Fruit fly (Drosophila melanogaster) whole organism, embryonic: Measurements from ENCODE around the gene w.

Experiments
- Ada2b ChIP-seq: fragments of 200-800 bp; sonication (Bioruptor generic); IDR thresholded peaks from 2 replicates; pipeline ENCODE4 v1.3.6; 2022; ENCODE audit warnings: missing biosample characterization, missing genetic modification characterization
- Atf3 ChIP-seq: fragments of 200-800 bp; sonication (Bioruptor generic); optimal IDR thresholded peaks from 3 replicates; lab custom pipeline; 2016; ENCODE audit warnings: missing biosample characterization, missing genetic modification characterization
- Bteb2 ChIP-seq: fragments of 200-800 bp; sonication (Bioruptor generic); optimal IDR thresholded peaks from 2 replicates; lab custom pipeline; 2016; ENCODE audit warnings: missing biosample characterization, missing genetic modification characterization
- CG11723 ChIP-seq: fragments of 200-800 bp; sonication (Bioruptor generic); optimal IDR thresholded peaks from 2 replicates; lab custom pipeline; 2017; ENCODE audit warnings: missing biosample characterization, mild to moderate bottlenecking, missing genetic modification characterization
- CG1233 ChIP-seq: fragments of 200-800 bp; sonication (Bioruptor generic); optimal IDR thresholded peaks from 4 replicates; lab custom pipeline; 2018; ENCODE audit warnings: missing biosample characterization, mild to moderate bottlenecking, missing genetic modification characterization
- CG13424 ChIP-seq: fragments of 200-800 bp; sonication (Bioruptor generic); optimal IDR thresholded peaks from 2 replicates; lab custom pipeline; 2019; ENCODE audit warnings: missing biosample characterization, mild to moderate bottlenecking, missing genetic modification characterization, moderate library complexity
- CG14441 ChIP-seq: fragments of 200-800 bp; sonication (Bioruptor generic); IDR thresholded peaks from 2 replicates; pipeline ENCODE4 v1.3.6; 2022; ENCODE audit warnings: missing biosample characterization, missing genetic modification characterization
- CG14667 ChIP-seq: fragments of 200-800 bp; sonication (Bioruptor generic); IDR thresholded peaks from 2 replicates; pipeline ENCODE4 v1.3.6; 2022; ENCODE audit warnings: missing biosample characterization, missing genetic modification characterization
- CG15269 ChIP-seq: fragments of 200-800 bp; sonication (Bioruptor generic); optimal IDR thresholded peaks from 2 replicates; lab custom pipeline; 2018; ENCODE audit warnings: missing biosample characterization, mild to moderate bottlenecking, missing genetic modification characterization, moderate library complexity
- CG17328 ChIP-seq: fragments of 200-800 bp; sonication (Bioruptor generic); IDR thresholded peaks from 2 replicates; pipeline ENCODE4 v1.3.6; 2022; ENCODE audit warnings: missing biosample characterization, missing genetic modification characterization
- CG17361 ChIP-seq: fragments of 200-800 bp; sonication (Bioruptor generic); IDR thresholded peaks from 3 replicates; pipeline ENCODE4 v1.3.6; 2022; ENCODE audit warnings: missing biosample characterization, missing genetic modification characterization
- CG17802 ChIP-seq: fragments of 200-800 bp; sonication (Bioruptor generic); optimal IDR thresholded peaks from 2 replicates; lab custom pipeline; 2018; ENCODE audit warnings: missing biosample characterization, mild to moderate bottlenecking, missing genetic modification characterization, moderate library complexity
- CG17829 ChIP-seq: fragments of 200-800 bp; optimal IDR thresholded peaks from 2 replicates; lab custom pipeline; 2019; ENCODE audit warnings: missing biosample characterization, mild to moderate bottlenecking, missing genetic modification characterization, moderate library complexity
- CG2712 ChIP-seq: fragments of 200-800 bp; optimal IDR thresholded peaks from 3 replicates; lab custom pipeline; 2019; ENCODE audit warnings: missing biosample characterization, mild to moderate bottlenecking, missing genetic modification characterization, moderate library complexity
- CG30403 ChIP-seq: fragments of 200-800 bp; sonication (Bioruptor generic); optimal IDR thresholded peaks from 3 replicates; lab custom pipeline; 2016; ENCODE audit warnings: missing biosample characterization, missing genetic modification characterization
- CG32532 ChIP-seq: fragments of 200-800 bp; sonication (Bioruptor generic); IDR thresholded peaks from 2 replicates; pipeline ENCODE4 v1.3.6; 2022; ENCODE audit warnings: missing biosample characterization, missing genetic modification characterization
- CG33213 ChIP-seq: fragments of 200-800 bp; sonication (Bioruptor generic); optimal IDR thresholded peaks from 3 replicates; lab custom pipeline; 2016; ENCODE audit warnings: missing biosample characterization, missing genetic modification characterization
- CG4707 ChIP-seq: fragments of 200-800 bp; sonication (Bioruptor generic); optimal IDR thresholded peaks from 2 replicates; lab custom pipeline; 2018; ENCODE audit warnings: missing biosample characterization, mild to moderate bottlenecking, missing genetic modification characterization, moderate library complexity
- CG7372 ChIP-seq: fragments of 200-800 bp; sonication (Bioruptor generic); IDR thresholded peaks from 2 replicates; pipeline ENCODE4 v1.3.6; 2022; ENCODE audit warnings: missing biosample characterization, missing genetic modification characterization
- CG7786 ChIP-seq: fragments of 200-800 bp; sonication (Bioruptor generic); optimal IDR thresholded peaks from 2 replicates; lab custom pipeline; 2016; ENCODE audit warnings: missing biosample characterization, missing genetic modification characterization
- CG8290 ChIP-seq, 3 experiments: fragments of 200-800 bp; sonication (Bioruptor generic); optimal IDR thresholded peaks; 2 replicates each; lab custom pipeline; 2016 to 2019; ENCODE audit warnings: missing biosample characterization in 3 of 3, missing genetic modification characterization in 3 of 3, mild to moderate bottlenecking in 2 of 3, moderate library complexity in 1 of 3
- CG9932 ChIP-seq: fragments of 200-800 bp; sonication (Bioruptor generic); IDR thresholded peaks from 2 replicates; pipeline ENCODE4 v1.3.6; 2022; ENCODE audit warnings: missing biosample characterization, missing genetic modification characterization
- Camta ChIP-seq: fragments of 200-800 bp; sonication (Bioruptor generic); optimal IDR thresholded peaks from 2 replicates; lab custom pipeline; 2016; ENCODE audit warnings: missing biosample characterization, missing genetic modification characterization
- CkIIα-i1 ChIP-seq: fragments of 200-800 bp; sonication (Bioruptor generic); IDR thresholded peaks from 2 replicates; pipeline ENCODE4 v1.3.6; 2022; ENCODE audit warnings: missing biosample characterization, missing genetic modification characterization
- Eip74EF ChIP-seq, 2 experiments: fragments of 200-800 bp in 1 of 2; fragments of >200 bp in 1 of 2; sonication (Bioruptor generic) in 1 of 2; optimal IDR thresholded peaks; 2 replicates each; lab custom pipeline; 2017 to 2019; ENCODE audit warnings: missing biosample characterization in 2 of 2, missing genetic modification characterization in 2 of 2, mild to moderate bottlenecking in 1 of 2, moderate library complexity in 1 of 2
- HHEX ChIP-seq: fragments of 200-800 bp; sonication (Bioruptor generic); optimal IDR thresholded peaks from 3 replicates; lab custom pipeline; 2017; ENCODE audit warnings: missing biosample characterization, mild to moderate bottlenecking, missing genetic modification characterization, missing genetic modification reagents
- HLH54F ChIP-seq: fragments of 200-800 bp; sonication (Bioruptor generic); optimal IDR thresholded peaks from 3 replicates; lab custom pipeline; 2016; ENCODE audit warnings: missing biosample characterization, missing genetic modification characterization
- Hmr ChIP-seq: fragments of 200-800 bp; sonication (Bioruptor generic); optimal IDR thresholded peaks from 3 replicates; lab custom pipeline; 2017; ENCODE audit warnings: mild to moderate bottlenecking, missing biosample characterization, missing genetic modification reagents, missing genetic modification characterization
- Med ChIP-seq: fragments of 200-800 bp; sonication (Bioruptor generic); peaks from one replicate; lab custom pipeline; 2016; ENCODE audit warnings: missing biosample characterization, missing genetic modification characterization, mild to moderate bottlenecking, inconsistent platforms, moderate library complexity
- Meics ChIP-seq: fragments of 200-800 bp; sonication (Bioruptor generic); optimal IDR thresholded peaks from 2 replicates; lab custom pipeline; 2017; ENCODE audit warnings: missing biosample characterization, mild to moderate bottlenecking, missing genetic modification characterization
- Oli ChIP-seq: fragments of 200-800 bp; sonication (Bioruptor generic); optimal IDR thresholded peaks from 2 replicates; lab custom pipeline; 2018; ENCODE audit warnings: missing biosample characterization, mild to moderate bottlenecking, missing genetic modification characterization, moderate library complexity
- Rfx ChIP-seq: fragments of 200-800 bp; sonication (Bioruptor generic); IDR thresholded peaks from 2 replicates; pipeline ENCODE4 v1.3.6; 2022; ENCODE audit warnings: missing biosample characterization, missing genetic modification characterization
- Ssrp ChIP-seq: fragments of 200-800 bp; sonication (Bioruptor generic); optimal IDR thresholded peaks from 2 replicates; lab custom pipeline; 2018; ENCODE audit warnings: missing biosample characterization, mild to moderate bottlenecking, missing genetic modification characterization, moderate library complexity
- dmrt99B ChIP-seq: fragments of 200-800 bp; sonication (Bioruptor generic); optimal IDR thresholded peaks from 2 replicates; lab custom pipeline; 2018; ENCODE audit warnings: missing biosample characterization, mild to moderate bottlenecking, missing genetic modification characterization, moderate library complexity
- dysf ChIP-seq: fragments of 200-800 bp; sonication (Bioruptor generic); IDR thresholded peaks from 3 replicates; pipeline ENCODE4 v1.3.6; 2022; ENCODE audit warnings: missing biosample characterization, missing genetic modification characterization
- ind ChIP-seq: fragments of 200-800 bp; sonication (Bioruptor generic); optimal IDR thresholded peaks from 3 replicates; lab custom pipeline; 2016; ENCODE audit warnings: missing biosample characterization, missing genetic modification characterization
- oc ChIP-seq: fragments of 200-800 bp; sonication (Bioruptor generic); optimal IDR thresholded peaks from 2 replicates; lab custom pipeline; 2018; ENCODE audit warnings: missing biosample characterization, mild to moderate bottlenecking, missing genetic modification characterization, moderate library complexity
- org-1 ChIP-seq: fragments of 200-800 bp; sonication (Bioruptor generic); optimal IDR thresholded peaks from 2 replicates; lab custom pipeline; 2017; ENCODE audit warnings: missing biosample characterization, missing genetic modification characterization
- phol ChIP-seq: fragments of 200-800 bp; sonication (Bioruptor generic); optimal IDR thresholded peaks from 3 replicates; lab custom pipeline; 2018; ENCODE audit warnings: missing biosample characterization, mild to moderate bottlenecking, missing genetic modification characterization, moderate library complexity
- row ChIP-seq: fragments of 200-800 bp; sonication (Bioruptor generic); IDR thresholded peaks from 3 replicates; pipeline ENCODE4 v1.3.6; 2022; ENCODE audit warnings: missing biosample characterization, missing genetic modification characterization
- sens ChIP-seq: fragments of 200-800 bp; sonication (Bioruptor generic); peaks from one replicate; lab custom pipeline; 2016; ENCODE audit warnings: missing biosample characterization, missing genetic modification characterization
- slbo ChIP-seq: fragments of 200-800 bp; sonication (Bioruptor generic); IDR thresholded peaks from 2 replicates; pipeline ENCODE4 v1.3.6; 2022; ENCODE audit warnings: missing biosample characterization, missing genetic modification characterization
- sqz ChIP-seq: fragments of 200-800 bp; sonication (Bioruptor generic); optimal IDR thresholded peaks from 3 replicates; lab custom pipeline; 2018; ENCODE audit warnings: missing biosample characterization, mild to moderate bottlenecking, missing genetic modification characterization
- tgo ChIP-seq: fragments of 200-800 bp; sonication (Bioruptor generic); IDR thresholded peaks from 3 replicates; pipeline ENCODE4 v1.3.6; 2022; ENCODE audit warnings: missing biosample characterization, missing genetic modification characterization
- tin ChIP-seq: fragments of 200-800 bp; sonication (Bioruptor generic); optimal IDR thresholded peaks from 3 replicates; lab custom pipeline; 2016; ENCODE audit warnings: missing biosample characterization, missing genetic modification characterization
- ttk ChIP-seq: fragments of 200-800 bp; sonication (Bioruptor generic); IDR thresholded peaks from 2 replicates; pipeline ENCODE4 v2.1.2; 2022; ENCODE audit warnings: missing biosample characterization, missing genetic modification characterization
- vvl ChIP-seq: fragments of 200-800 bp; sonication (Bioruptor generic); IDR thresholded peaks from 2 replicates; pipeline ENCODE4 v1.3.6; 2022; ENCODE audit warnings: missing biosample characterization, missing genetic modification characterization
- wor ChIP-seq: fragments of 200-800 bp; sonication (Bioruptor generic); IDR thresholded peaks from 2 replicates; pipeline ENCODE4 v1.3.6; 2022; ENCODE audit warnings: missing biosample characterization, missing genetic modification characterization
- yki ChIP-seq: fragments of >200 bp; optimal IDR thresholded peaks from 3 replicates; lab custom pipeline; 2018
- zfh1 ChIP-seq: fragments of 200-800 bp; sonication (Bioruptor generic); IDR thresholded peaks from 3 replicates; pipeline ENCODE4 v1.3.6; 2022; ENCODE audit warnings: missing biosample characterization, missing genetic modification characterization

The w gene

dm6 chrX:2761198-2761597, 35.1 kb downstream of the w start (continued):
- TF ChIP-seq Med (GFP tag; lab: Kevin White, UChicago) (no peak), Camta (no peak), CG11723 (GFP tag; lab: Kevin White, UChicago) (no peak), CG9932 (GFP tag; lab: Robert Waterston, UW) (no peak), wor (GFP tag; lab: Robert Waterston, UW) (no peak), phol (tag; lab: Kevin White, UChicago) (no peak), CG33213 (GFP tag; lab: Kevin White, UChicago) (no peak), sqz (GFP tag; lab: Kevin White, UChicago) (no peak), CG13424 (tag; lab: Kevin White, UChicago) (no peak), HLH54F (GFP tag; lab: Kevin White, UChicago) (no peak), org-1 (no peak), Bteb2 (GFP tag; lab: Kevin White, UChicago) (no peak)
- TF ChIP-seq, all 482 proteins: peak for 18

- TF ChIP-seq Rfx (GFP tag; lab: Robert Waterston, UW) (peak; percentile 40), ind (GFP tag; lab: Kevin White, UChicago) (peak; percentile 9), tgo (GFP tag; lab: Robert Waterston, UW) (peak; percentile 21; the same call in 1 of the 3 replicates), CG7372 (no peak), CG17361 (GFP tag; lab: Robert Waterston, UW) (0 out of 3 replicates have a peak, but pooled peaks have one; percentile 13), CG8290 (GFP tag; optimal IDR thresholded peaks at IDR 0.05; lab: Kevin White, UChicago) (no peak), CG8290 (tag; optimal IDR thresholded peaks at IDR 0.05; lab: Kevin White, UChicago) (peak in 1 of 2 experiments; percentile 44), CG30403 (peak; percentile 1), CG13424 (tag; lab: Kevin White, UChicago) (peak; percentile 10), Atf3 (no peak), Ada2b (GFP tag; lab: Robert Waterston, UW) (peak; percentile 29; the same call in 1 of the 2 replicates), CG1233 (GFP tag; lab: Kevin White, UChicago) (no peak), tin (peak; percentile 2), CG15269 (tag; lab: Kevin White, UChicago) (peak; percentile 15), dysf (GFP tag; lab: Robert Waterston, UW) (peak; percentile 66), CG14667 (GFP tag; lab: Robert Waterston, UW) (0 out of 2 replicates have a peak, but pooled peaks have one; percentile 22), row (peak; percentile 56), Meics (GFP tag; lab: Kevin White, UChicago) (peak; percentile 11), Hmr (GFP tag; lab: Kevin White, UChicago) (peak; percentile 4), CG2712 (tag; lab: Kevin White, UChicago) (peak; percentile 43), vvl (GFP tag; lab: Robert Waterston, UW) (peak; percentile 35), Eip74EF (GFP tag; optimal IDR thresholded peaks at IDR 0.05; lab: Kevin White, UChicago) (no peak), Ssrp (tag; lab: Kevin White, UChicago) (peak; percentile 6), oc (peak; percentile 14), slbo (GFP tag; lab: Robert Waterston, UW) (peak; percentile 45), CG17829 (tag; lab: Kevin White, UChicago) (peak; percentile 11), dmrt99B (tag; lab: Kevin White, UChicago) (peak; percentile 54), HHEX (peak; percentile 32), CkIIα-i1 (GFP tag; lab: Robert Waterston, UW) (no peak), ttk (GFP tag; lab: Robert Waterston, UW) (peak; percentile 15; the same call in 1 of the 2 replicates), yki (lab: Kevin White, UChicago) (no peak), Oli (peak; percentile 26), CG14441 (GFP tag; lab: Robert Waterston, UW) (no peak), zfh1 (GFP tag; lab: Robert Waterston, UW) (0 out of 3 replicates have a peak, but pooled peaks have one; percentile 42), CG4707 (GFP tag; lab: Kevin White, UChicago) (no peak), CG32532 (0 out of 2 replicates have a peak, but pooled peaks have one; percentile 12), sens (peak; percentile 67), CG17802 (peak; percentile 1), org-1 (no peak), CG7786 (GFP tag; lab: Kevin White, UChicago) (peak; percentile 1), CG17328 (GFP tag; lab: Robert Waterston, UW) (peak; percentile 22; the same call in 1 of the 2 replicates)
These were observed 38.9 kb downstream of the w start for dm6 chrX:2757400-2757799.
